Worm (Caenorhabditis elegans) whole organism, late embryonic: ENCODE results near the gene F58G6.7.

Experiments used
- T23F11.4 ChIP-seq: fragments of 200-800 bp; sonication (Bioruptor generic); optimal IDR thresholded peaks from 2 replicates; lab custom pipeline; 2018; ENCODE audit warnings: mild to moderate bottlenecking, missing genetic modification characterization, missing compliant biosample characterization
- ama-1 ChIP-seq: fragments of 150-350 bp; optimal IDR thresholded peaks from 2 replicates; lab custom pipeline; 2014
- ceh-14 ChIP-seq: sonication (generic microtip); optimal IDR thresholded peaks from 2 replicates; lab custom pipeline; 2016; ENCODE audit warnings: missing genotype, missing genetic modification characterization, missing compliant biosample characterization
- ceh-48 ChIP-seq: sonication (generic microtip); optimal IDR thresholded peaks from 2 replicates; lab custom pipeline; 2016; ENCODE audit warnings: missing genetic modification characterization, inconsistent platforms, missing compliant biosample characterization
- elt-4 ChIP-seq: sonication (generic microtip); optimal IDR thresholded peaks from 2 replicates; lab custom pipeline; 2016; ENCODE audit warnings: missing genetic modification characterization, missing compliant biosample characterization
- eyg-1 ChIP-seq: sonication (generic microtip); optimal IDR thresholded peaks from 2 replicates; lab custom pipeline; 2016; ENCODE audit warnings: missing genotype, missing genetic modification characterization, missing compliant biosample characterization
- madf-2 ChIP-seq: sonication (generic microtip); optimal IDR thresholded peaks from 2 replicates; lab custom pipeline; 2017; ENCODE audit warnings: missing genetic modification characterization, missing compliant biosample characterization
- npax-4 ChIP-seq: sonication (generic microtip); optimal IDR thresholded peaks from 2 replicates; lab custom pipeline; 2016; ENCODE audit warnings: missing genetic modification characterization, missing compliant biosample characterization
- pag-3 ChIP-seq: sonication (generic microtip); optimal IDR thresholded peaks from 2 replicates; lab custom pipeline; 2016; ENCODE audit warnings: missing compliant biosample characterization, missing genetic modification characterization, borderline replicate concordance
- pha-4 ChIP-seq: fragments of 150-350 bp; optimal IDR thresholded peaks from 2 replicates; lab custom pipeline; 2018; ENCODE audit warnings: missing biosample characterization, missing genetic modification reagents, missing genetic modification characterization
- pqm-1 ChIP-seq: sonication (generic microtip); optimal IDR thresholded peaks from 2 replicates; lab custom pipeline; 2016; ENCODE audit warnings: missing genetic modification characterization, missing compliant biosample characterization
- rnt-1 ChIP-seq: sonication (generic microtip); optimal IDR thresholded peaks from 2 replicates; lab custom pipeline; 2016; ENCODE audit warnings: missing genetic modification characterization, missing compliant biosample characterization
- sdc-2 ChIP-seq: sonication (generic microtip); optimal IDR thresholded peaks from 2 replicates; lab custom pipeline; 2016; ENCODE audit warnings: missing genotype, missing genetic modification characterization, missing compliant biosample characterization
- tbx-7 ChIP-seq: sonication (generic microtip); optimal IDR thresholded peaks from 2 replicates; lab custom pipeline; 2016; ENCODE audit warnings: missing genotype, missing genetic modification characterization, missing compliant biosample characterization

DNA sequence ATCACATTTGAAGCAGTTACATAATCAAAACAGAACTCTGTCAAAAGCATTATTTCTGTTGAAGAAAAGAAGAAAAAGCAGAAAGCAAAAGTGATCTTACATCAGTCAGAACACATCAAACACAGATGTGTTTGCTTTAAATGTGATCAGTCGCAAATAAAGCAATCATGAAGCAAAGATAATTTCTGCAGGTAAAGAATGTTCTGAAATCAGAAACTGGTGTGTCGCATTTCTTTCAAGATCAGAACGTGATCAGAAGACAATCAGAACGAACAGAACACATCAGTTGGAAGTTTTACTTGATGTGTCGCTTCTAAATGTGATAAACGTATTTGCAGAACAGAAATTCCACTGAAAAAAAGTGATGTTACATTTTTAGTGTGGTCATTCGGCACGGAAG, 44.9 kb downstream of the F58G6.7 start:
- no peak for TF ChIP-seq pag-3 (tag; lab: Kevin White, UChicago)
- TF ChIP-seq elt-4 (tag; lab: Kevin White, UChicago), result no peak
- TF ChIP-seq tbx-7, result no peak
- TF ChIP-seq ceh-48 (tag; lab: Kevin White, UChicago), result no peak
- no peak for TF ChIP-seq npax-4 (tag; lab: Kevin White, UChicago)
- no peak for TF ChIP-seq ceh-14 (tag; lab: Kevin White, UChicago)
- no peak for TF ChIP-seq T23F11.4 (GFP tag; lab: Kevin White, UChicago)
- TF ChIP-seq sdc-2 (tag; lab: Kevin White, UChicago), result no peak
- TF ChIP-seq eyg-1 (tag; lab: Kevin White, UChicago), result no peak
- no peak for TF ChIP-seq pqm-1
- TF ChIP-seq ama-1 (lab: Kevin White, UChicago), result no peak
- TF ChIP-seq madf-2 (tag; lab: Kevin White, UChicago), result no peak
- no peak for TF ChIP-seq pha-4
- no peak for TF ChIP-seq rnt-1 (tag; lab: Kevin White, UChicago)
